Worm (Caenorhabditis elegans) whole organism, late embryonic: ENCODE results near the gene W09C2.9.

Experiments
- hlh-8 ChIP-seq: sonication (generic microtip); optimal IDR thresholded peaks from 2 replicates; lab custom pipeline; 2016; ENCODE audit warnings: missing genotype, missing genetic modification characterization, missing compliant biosample characterization
- lin-11 ChIP-seq: fragments of 200-800 bp; sonication (Bioruptor generic); optimal IDR thresholded peaks from 2 replicates; lab custom pipeline; 2018; ENCODE audit warnings: mild to moderate bottlenecking, missing genetic modification characterization, missing compliant biosample characterization

DNA sequence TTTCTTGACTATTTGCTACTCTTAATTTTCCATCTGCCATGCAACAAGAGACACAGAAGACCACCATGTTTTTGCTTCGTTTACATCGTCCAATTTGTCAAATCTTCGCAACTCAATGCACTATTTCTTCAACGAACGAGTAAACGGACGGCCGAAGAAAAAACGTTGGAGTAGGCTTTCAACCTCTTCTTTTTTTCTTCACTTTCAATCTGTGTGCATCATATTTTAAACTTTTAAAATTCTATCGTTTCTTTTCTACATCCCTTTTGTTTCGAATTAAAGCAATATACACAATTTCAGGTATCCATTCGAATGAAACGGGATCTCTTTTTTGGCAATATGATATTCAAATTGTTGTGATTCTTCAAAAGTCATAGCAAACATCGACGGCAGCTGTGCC lies 34.6 kb upstream of the W09C2.9 start, which contains the start of gene acc-1:
- TF ChIP-seq lin-11 (tag; lab: Kevin White, UChicago) (no peak), hlh-8 (tag; lab: Kevin White, UChicago) (no peak)
